Worm (Caenorhabditis elegans): ENCODE data around the gene acr-10.

The acr-10 gene

ce11 chrX:4072501-4072900 is 50.4 kb downstream of the acr-10 start:
- TF ChIP-seq mml-1 (tag; optimal IDR thresholded peaks at IDR 0.05): no peak

All from whole organism, L3 larva.